Fruit fly (Drosophila melanogaster) whole organism, prepupa: ENCODE results near the gene Dip-C.

Experiments used
- CG10631 ChIP-seq: fragments of 200-800 bp; sonication (Bioruptor generic); optimal IDR thresholded peaks from 2 replicates; lab custom pipeline; 2016; ENCODE audit warnings: missing biosample characterization, missing genetic modification characterization
- CG10669 ChIP-seq: fragments of 200-800 bp; sonication (Bioruptor generic); optimal IDR thresholded peaks from 3 replicates; lab custom pipeline; 2018; ENCODE audit warnings: missing biosample characterization, mild to moderate bottlenecking, missing genetic modification characterization, moderate library complexity
- CG11294 ChIP-seq: fragments of 200-800 bp; sonication (Bioruptor generic); IDR thresholded peaks from 2 replicates; pipeline ENCODE4 v1.3.6; 2022; ENCODE audit warnings: missing biosample characterization, missing genetic modification characterization
- CG11762 ChIP-seq: fragments of 200-800 bp; sonication (Bioruptor generic); optimal IDR thresholded peaks from 3 replicates; lab custom pipeline; 2016; ENCODE audit warnings: missing biosample characterization, missing genetic modification characterization; ENCODE audit not compliant: insufficient read depth
- CG11902 ChIP-seq: fragments of 200-800 bp; sonication (Bioruptor generic); optimal IDR thresholded peaks from 3 replicates; lab custom pipeline; 2016; ENCODE audit warnings: missing biosample characterization, missing genetic modification characterization
- CG15336 ChIP-seq: fragments of 200-800 bp; sonication (Bioruptor generic); IDR thresholded peaks from 2 replicates; pipeline ENCODE4 v1.3.6; 2022; ENCODE audit warnings: missing biosample characterization, missing genetic modification characterization
- CG1621 ChIP-seq: fragments of 200-800 bp; sonication (Bioruptor generic); optimal IDR thresholded peaks from 3 replicates; lab custom pipeline; 2018; ENCODE audit warnings: missing biosample characterization, mild to moderate bottlenecking, missing genetic modification characterization
- CG3032 ChIP-seq: fragments of 200-800 bp; optimal IDR thresholded peaks from 2 replicates; lab custom pipeline; 2019; ENCODE audit warnings: missing biosample characterization, mild to moderate bottlenecking, missing genetic modification characterization, moderate library complexity
- CG31627 ChIP-seq: fragments of 200-800 bp; sonication (Bioruptor generic); optimal IDR thresholded peaks from 3 replicates; lab custom pipeline; 2016; ENCODE audit warnings: missing biosample characterization, missing genetic modification characterization
- CG32006 ChIP-seq: fragments of 200-800 bp; sonication (Bioruptor generic); optimal IDR thresholded peaks from 3 replicates; lab custom pipeline; 2017; ENCODE audit warnings: missing biosample characterization, mild to moderate bottlenecking, missing genetic modification characterization
- CG34406 ChIP-seq: fragments of 200-800 bp; sonication (Bioruptor generic); optimal IDR thresholded peaks from 3 replicates; lab custom pipeline; 2016; ENCODE audit warnings: missing biosample characterization, missing genetic modification characterization
- CG3919 ChIP-seq: fragments of 200-800 bp; sonication (Bioruptor generic); optimal IDR thresholded peaks from 3 replicates; lab custom pipeline; 2016; ENCODE audit warnings: missing biosample characterization, missing genetic modification characterization
- CG4318 ChIP-seq: fragments of 200-800 bp; sonication (Bioruptor generic); optimal IDR thresholded peaks from 3 replicates; lab custom pipeline; 2017; ENCODE audit warnings: missing biosample characterization, mild to moderate bottlenecking, missing genetic modification characterization
- CG6163 ChIP-seq: fragments of 200-800 bp; sonication (Bioruptor generic); IDR thresholded peaks from 3 replicates; pipeline ENCODE4 v1.3.6; 2022; ENCODE audit warnings: missing biosample characterization, missing genetic modification characterization
- CG6808 ChIP-seq: fragments of 200-800 bp; sonication (Bioruptor generic); optimal IDR thresholded peaks from 3 replicates; lab custom pipeline; 2017; ENCODE audit warnings: missing biosample characterization, missing genetic modification characterization, mild to moderate bottlenecking, moderate library complexity, missing genetic modification reagents
- CG6854 ChIP-seq: fragments of 200-800 bp; sonication (Bioruptor generic); optimal IDR thresholded peaks from 2 replicates; lab custom pipeline; 2017; ENCODE audit warnings: missing biosample characterization, mild to moderate bottlenecking, missing genetic modification characterization
- CG7368 ChIP-seq: fragments of 200-800 bp; sonication (Bioruptor generic); optimal IDR thresholded peaks from 3 replicates; lab custom pipeline; 2016; ENCODE audit warnings: missing biosample characterization, missing genetic modification characterization
- CG8119 ChIP-seq: fragments of 200-800 bp; sonication (Bioruptor generic); IDR thresholded peaks from 3 replicates; pipeline ENCODE4 v1.3.6; 2022; ENCODE audit warnings: missing biosample characterization, missing genetic modification characterization
- CG8319 ChIP-seq: fragments of 200-800 bp; sonication (Bioruptor generic); optimal IDR thresholded peaks from 3 replicates; lab custom pipeline; 2016; ENCODE audit warnings: missing biosample characterization, missing genetic modification characterization
- CG8632 ChIP-seq: fragments of 200-800 bp; sonication (Bioruptor generic); optimal IDR thresholded peaks from 3 replicates; lab custom pipeline; 2016; ENCODE audit warnings: missing biosample characterization, missing genetic modification characterization
- CG9139 ChIP-seq: fragments of 200-800 bp; sonication (Bioruptor generic); optimal IDR thresholded peaks from 3 replicates; lab custom pipeline; 2017; ENCODE audit warnings: missing biosample characterization, mild to moderate bottlenecking, missing genetic modification characterization
- Eip78C ChIP-seq: fragments of 200-800 bp; sonication (Bioruptor generic); peaks from one replicate; lab custom pipeline; 2016; ENCODE audit warnings: missing biosample characterization, missing genetic modification characterization
- Ets96B ChIP-seq: fragments of 200-800 bp; optimal IDR thresholded peaks from 2 replicates; lab custom pipeline; 2019; ENCODE audit warnings: missing biosample characterization, mild to moderate bottlenecking, missing genetic modification characterization, moderate library complexity
- Gug ChIP-seq: fragments of 200-800 bp; sonication (Bioruptor generic); IDR thresholded peaks from 2 replicates; pipeline ENCODE4 v1.3.6; 2022; ENCODE audit warnings: missing biosample characterization, missing genetic modification characterization
- Hr38 ChIP-seq: sonication (Bioruptor generic); optimal IDR thresholded peaks from 2 replicates; lab custom pipeline; 2016; ENCODE audit warnings: missing biosample characterization, missing genetic modification characterization
- Hr39 ChIP-seq: fragments of 200-800 bp; sonication (Bioruptor generic); optimal IDR thresholded peaks from 2 replicates; lab custom pipeline; 2016; ENCODE audit warnings: missing biosample characterization, missing genetic modification characterization
- Hr4 ChIP-seq: fragments of 200-800 bp; sonication (Bioruptor generic); optimal IDR thresholded peaks from 3 replicates; lab custom pipeline; 2016; ENCODE audit warnings: missing biosample characterization, missing genetic modification characterization
- Lpt ChIP-seq: fragments of 200-800 bp; sonication (Bioruptor generic); optimal IDR thresholded peaks from 3 replicates; lab custom pipeline; 2016; ENCODE audit warnings: missing biosample characterization, missing genetic modification characterization
- Met ChIP-seq: fragments of 200-800 bp; sonication (Bioruptor generic); optimal IDR thresholded peaks from 3 replicates; lab custom pipeline; 2016; ENCODE audit warnings: missing biosample characterization, missing genetic modification characterization
- OdsH ChIP-seq: fragments of 200-800 bp; sonication (Bioruptor generic); optimal IDR thresholded peaks from 3 replicates; lab custom pipeline; 2016; ENCODE audit warnings: missing biosample characterization, missing genetic modification characterization
- Sox102F ChIP-seq: fragments of 200-800 bp; sonication (Bioruptor generic); optimal IDR thresholded peaks from 2 replicates; lab custom pipeline; 2016; ENCODE audit warnings: missing biosample characterization, mild to moderate bottlenecking, missing genetic modification characterization
- Sox14 ChIP-seq: fragments of 200-800 bp; sonication (Bioruptor generic); optimal IDR thresholded peaks from 3 replicates; lab custom pipeline; 2016; ENCODE audit warnings: missing biosample characterization, missing genetic modification characterization
- Sox15 ChIP-seq: fragments of 200-800 bp; sonication (Bioruptor generic); optimal IDR thresholded peaks from 3 replicates; lab custom pipeline; 2016; ENCODE audit warnings: missing biosample characterization, missing genetic modification characterization
- achi ChIP-seq: fragments of 200-800 bp; sonication (Bioruptor generic); optimal IDR thresholded peaks from 3 replicates; lab custom pipeline; 2016; ENCODE audit warnings: missing biosample characterization, missing genetic modification characterization
- acj6 ChIP-seq: fragments of 200-800 bp; sonication (Bioruptor generic); optimal IDR thresholded peaks from 3 replicates; lab custom pipeline; 2016; ENCODE audit warnings: missing biosample characterization, missing genetic modification characterization
- cyc ChIP-seq: fragments of 200-800 bp; sonication (Bioruptor generic); optimal IDR thresholded peaks from 3 replicates; lab custom pipeline; 2016; ENCODE audit warnings: missing biosample characterization, missing genetic modification characterization
- dsx ChIP-seq: fragments of 200-800 bp; optimal IDR thresholded peaks from 3 replicates; lab custom pipeline; 2019; ENCODE audit warnings: missing biosample characterization, mild to moderate bottlenecking, missing genetic modification characterization, moderate library complexity; ENCODE audit not compliant: poor library complexity, severe bottlenecking
- eg ChIP-seq: fragments of 200-800 bp; sonication (Bioruptor generic); IDR thresholded peaks from 3 replicates; pipeline ENCODE4 v1.3.6; 2022; ENCODE audit warnings: missing biosample characterization, missing genetic modification characterization
- esn ChIP-seq: fragments of 200-800 bp; sonication (Bioruptor generic); optimal IDR thresholded peaks from 2 replicates; lab custom pipeline; 2016; ENCODE audit warnings: missing biosample characterization, mild to moderate bottlenecking, missing genetic modification characterization, moderate library complexity
- fd59A ChIP-seq: fragments of 200-800 bp; sonication (Bioruptor generic); optimal IDR thresholded peaks from 2 replicates; lab custom pipeline; 2017; ENCODE audit warnings: missing biosample characterization, mild to moderate bottlenecking, missing genetic modification characterization, missing genetic modification reagents
- fd85E ChIP-seq: fragments of 200-800 bp; sonication (Bioruptor generic); optimal IDR thresholded peaks from 3 replicates; lab custom pipeline; 2016; ENCODE audit warnings: missing biosample characterization, missing genetic modification characterization
- fkh ChIP-seq: fragments of 200-800 bp; sonication (Bioruptor generic); optimal IDR thresholded peaks from 3 replicates; lab custom pipeline; 2017; ENCODE audit warnings: missing biosample characterization, mild to moderate bottlenecking, missing genetic modification characterization, moderate library complexity
- lz ChIP-seq: fragments of 200-800 bp; sonication (Bioruptor generic); optimal IDR thresholded peaks from 3 replicates; lab custom pipeline; 2016; ENCODE audit warnings: missing biosample characterization, missing genetic modification characterization
- net ChIP-seq: fragments of 200-800 bp; sonication (Bioruptor generic); optimal IDR thresholded peaks from 3 replicates; lab custom pipeline; 2016; ENCODE audit warnings: missing biosample characterization, missing genetic modification characterization
- spab ChIP-seq: fragments of 200-800 bp; sonication (Bioruptor generic); optimal IDR thresholded peaks from 2 replicates; lab custom pipeline; 2017; ENCODE audit warnings: missing biosample characterization, mild to moderate bottlenecking, missing genetic modification characterization, missing genetic modification reagents
- ss ChIP-seq, 2 experiments: fragments of 200-800 bp; sonication (Bioruptor generic); optimal IDR thresholded peaks; 2 replicates in 1 of 2; 3 replicates in 1 of 2; lab custom pipeline; 2017 to 2018; ENCODE audit warnings: mild to moderate bottlenecking in 2 of 2, missing biosample characterization in 2 of 2, missing genetic modification characterization in 2 of 2, moderate library complexity in 1 of 2
- svp ChIP-seq: fragments of 200-800 bp; sonication (Bioruptor generic); peaks from one replicate; lab custom pipeline; 2016; ENCODE audit warnings: missing biosample characterization, missing genetic modification characterization

The Dip-C gene

dm6 chr3R:12451888-12452514 is 38.4 kb upstream of the Dip-C start, which contains the start of gene CG5509 (continued):
- no peak for TF ChIP-seq CG10669 (GFP tag; lab: Kevin White, UChicago)
- TF ChIP-seq Sox14 (GFP tag; lab: Kevin White, UChicago) = no peak
- TF ChIP-seq dsx (GFP tag; lab: Kevin White, UChicago) = peak; percentile 28

dm6 chr3R:12451376-12451775 is 37.8 kb upstream of the Dip-C start:
- no peak for TF ChIP-seq fkh (GFP tag; lab: Kevin White, UChicago)
- no peak for TF ChIP-seq CG7368 (GFP tag; lab: Kevin White, UChicago)
- peak; percentile 58 for TF ChIP-seq CG32006 (GFP tag; lab: Kevin White, UChicago)
- no peak for TF ChIP-seq CG1621 (tag; lab: Kevin White, UChicago)
- peak; percentile 70 for TF ChIP-seq CG6163
- no peak for TF ChIP-seq CG34406
- peak; percentile 6 for TF ChIP-seq CG11762
- TF ChIP-seq ss (GFP tag; optimal IDR thresholded peaks at IDR 0.05; lab: Kevin White, UChicago) = no peak
- peak; percentile 76 for TF ChIP-seq Eip78C (GFP tag; lab: Kevin White, UChicago)
- peak; percentile 30 for TF ChIP-seq net
- TF ChIP-seq CG9139 (GFP tag; lab: Kevin White, UChicago) = no peak
- peak; percentile 24 for TF ChIP-seq CG11902
- peak; percentile 50; the same call in 1 of the 2 replicates for TF ChIP-seq CG11294 (GFP tag; lab: Robert Waterston, UW)
- peak; percentile 7 for TF ChIP-seq Ets96B
- TF ChIP-seq Hr39 = no peak
- peak; percentile 65; the same call in 1 of the 3 replicates for TF ChIP-seq eg
- TF ChIP-seq OdsH (GFP tag; lab: Kevin White, UChicago) = peak; percentile 53
- no peak for TF ChIP-seq fd85E (GFP tag; lab: Kevin White, UChicago)
- TF ChIP-seq CG10631 = no peak
- peak; percentile 29 for TF ChIP-seq CG8632 (GFP tag; lab: Kevin White, UChicago)
- no peak for TF ChIP-seq CG6808 (GFP tag; lab: Kevin White, UChicago)
- TF ChIP-seq CG4318 (GFP tag; lab: Kevin White, UChicago) = no peak
- peak; percentile 30 for TF ChIP-seq CG3919
- peak; percentile 51 for TF ChIP-seq svp (GFP tag; lab: Kevin White, UChicago)
- peak; percentile 32; the same call in 1 of the 2 replicates for TF ChIP-seq Gug (GFP tag; lab: Robert Waterston, UW)
- peak; percentile 17 for TF ChIP-seq spab (GFP tag; lab: Kevin White, UChicago)
- no peak for TF ChIP-seq achi (GFP tag; lab: Kevin White, UChicago)
- TF ChIP-seq CG8119 = peak; percentile 53; the same call in 2 of the 3 replicates
- no peak for TF ChIP-seq fd59A (GFP tag; lab: Kevin White, UChicago)
- TF ChIP-seq Sox15 (GFP tag; lab: Kevin White, UChicago) = no peak
- no peak for TF ChIP-seq acj6 (GFP tag; lab: Kevin White, UChicago)
- peak; percentile 23 for TF ChIP-seq CG3032 (tag; lab: Kevin White, UChicago)
- TF ChIP-seq cyc (GFP tag; lab: Kevin White, UChicago) = no peak
- no peak for TF ChIP-seq Met (GFP tag; lab: Kevin White, UChicago)
- TF ChIP-seq Sox102F (GFP tag; lab: Kevin White, UChicago) = no peak
- no peak for TF ChIP-seq Hr4 (GFP tag; lab: Kevin White, UChicago)
- peak; percentile 5 for TF ChIP-seq CG31627 (GFP tag; lab: Kevin White, UChicago)
- peak; percentile 71 for TF ChIP-seq CG15336 (GFP tag; lab: Robert Waterston, UW)
- no peak for TF ChIP-seq Hr38 (GFP tag; lab: Kevin White, UChicago)
- TF ChIP-seq lz (GFP tag; lab: Kevin White, UChicago) = no peak
- no peak for TF ChIP-seq Lpt (GFP tag; lab: Kevin White, UChicago)
- TF ChIP-seq esn (GFP tag; lab: Kevin White, UChicago) = peak; percentile 3
- peak; percentile 14 for TF ChIP-seq CG8319
- no peak for TF ChIP-seq CG6854 (GFP tag; lab: Kevin White, UChicago)
